Worm (Caenorhabditis elegans): ENCODE measurements around the gene F42D1.4.
A peak's percentile ranks its signal among the peaks of the same experiment; 100 is the strongest.

F42D1.4 gene

DNA sequence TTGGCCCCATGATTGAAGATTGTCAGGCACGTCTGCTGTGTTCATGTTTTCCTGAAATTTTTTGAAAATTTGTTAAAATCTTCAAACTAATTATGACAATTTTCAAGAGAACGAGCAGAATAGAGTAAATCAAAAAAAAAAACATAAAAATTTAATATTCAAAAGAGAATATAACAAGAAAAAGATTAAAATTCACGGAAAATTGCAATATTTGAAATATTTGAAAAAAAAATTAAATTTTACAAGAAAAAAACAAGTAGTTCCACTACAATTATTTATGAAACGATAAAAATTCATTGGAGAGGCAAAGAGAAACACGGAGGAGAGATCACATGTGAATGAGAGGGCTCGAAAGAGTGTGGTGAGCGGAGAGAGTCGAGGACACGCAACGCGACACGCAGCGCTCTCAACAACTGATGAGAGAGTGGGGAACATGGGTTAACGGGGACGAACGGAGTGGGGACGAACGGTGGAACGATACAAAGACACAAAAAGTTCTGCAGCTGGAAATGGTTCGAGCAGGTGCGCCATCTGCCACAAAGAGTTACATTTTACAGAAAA lies 17.5 kb downstream of the F42D1.4 start, which contains the start of gene mbk-1 (continued):
- peak; percentile 43 for TF ChIP-seq unc-86 (tag; optimal IDR thresholded peaks at IDR 0.05)
- TF ChIP-seq sptf-1 (tag; optimal IDR thresholded peaks at IDR 0.05) = no peak
- no peak for TF ChIP-seq isw-1 (GFP tag; IDR thresholded peaks at IDR 0.05)
- TF ChIP-seq lin-35 (GFP tag; optimal IDR thresholded peaks at IDR 0.05) = peak; percentile 16 to 69
- TF ChIP-seq vab-15 (tag; optimal IDR thresholded peaks at IDR 0.05) = no peak
- TF ChIP-seq ces-1 (GFP tag; optimal IDR thresholded peaks at IDR 0.05) = no peak
- TF ChIP-seq efl-3 (GFP tag; optimal IDR thresholded peaks at IDR 0.05) = no peak
- TF ChIP-seq fos-1 (tag; optimal IDR thresholded peaks at IDR 0.05) = no peak
- peak; percentile 53 for TF ChIP-seq skn-1 (tag; optimal IDR thresholded peaks at IDR 0.05)
- TF ChIP-seq lir-3 (tag; optimal IDR thresholded peaks at IDR 0.05; ENCODE audit: poor library complexity) = no peak
- peak; percentile 85 for TF ChIP-seq nhr-71 (tag; optimal IDR thresholded peaks at IDR 0.05)
- no peak for TF ChIP-seq lin-15B (tag; optimal IDR thresholded peaks at IDR 0.05)
- TF ChIP-seq pqm-1 (tag; optimal IDR thresholded peaks at IDR 0.05) = no peak
- no peak for TF ChIP-seq sup-37 (GFP tag; optimal IDR thresholded peaks at IDR 0.05)
- TF ChIP-seq unc-98 (GFP tag; IDR thresholded peaks at IDR 0.05) = no peak
- no peak for TF ChIP-seq lin-13 (GFP tag; optimal IDR thresholded peaks at IDR 0.05)
- peak in 2 of 6 experiments; percentile 5 to 13 for TF ChIP-seq elt-3 (tag; optimal IDR thresholded peaks at IDR 0.05)
- TF ChIP-seq fkh-10 (GFP tag; optimal IDR thresholded peaks at IDR 0.05) = no peak
- peak; percentile 76 for TF ChIP-seq swsn-7 (tag; optimal IDR thresholded peaks at IDR 0.05)
- TF ChIP-seq ama-1 (optimal IDR thresholded peaks at IDR 0.05) = no peak
- no peak for TF ChIP-seq F16B12.6 (tag; optimal IDR thresholded peaks at IDR 0.05)
- TF ChIP-seq nhr-28 (tag; optimal IDR thresholded peaks at IDR 0.05) = no peak
- TF ChIP-seq pag-3 (tag; optimal IDR thresholded peaks at IDR 0.05; ENCODE audit: borderline replicate concordance, insufficient read depth) = no peak
- peak; percentile 35 for TF ChIP-seq blmp-1 (tag; optimal IDR thresholded peaks at IDR 0.05)
- no peak for TF ChIP-seq snpc-4 (tag; optimal IDR thresholded peaks at IDR 0.05)
- TF ChIP-seq grh-1 (GFP tag; IDR thresholded peaks at IDR 0.05) = peak; percentile 40
- peak; percentile 83 for TF ChIP-seq mep-1 (tag; optimal IDR thresholded peaks at IDR 0.05)
- TF ChIP-seq fkh-4 (tag; optimal IDR thresholded peaks at IDR 0.05; ENCODE audit: borderline replicate concordance) = no peak
- no peak for TF ChIP-seq Y116A8C.19 (tag; optimal IDR thresholded peaks at IDR 0.05; ENCODE audit: borderline replicate concordance)
- TF ChIP-seq nhr-11 (tag; optimal IDR thresholded peaks at IDR 0.05) = no peak
- TF ChIP-seq nhr-84 (tag; optimal IDR thresholded peaks at IDR 0.05) = no peak
- peak; percentile 60 for TF ChIP-seq tbx-2 (tag; optimal IDR thresholded peaks at IDR 0.05)

ce11 chrX:14828766-14829165 lies 21.7 kb downstream of the F42D1.4 start:
- no peak for TF ChIP-seq irx-1 (tag; optimal IDR thresholded peaks at IDR 0.05)
- no peak for TF ChIP-seq elt-3 (tag; optimal IDR thresholded peaks at IDR 0.05)
- TF ChIP-seq pag-3 (tag; optimal IDR thresholded peaks at IDR 0.05; ENCODE audit: borderline replicate concordance, insufficient read depth) = no peak
- no peak for TF ChIP-seq F16B12.6 (tag; optimal IDR thresholded peaks at IDR 0.05)
- no peak for TF ChIP-seq C04F5.9 (tag; optimal IDR thresholded peaks at IDR 0.05)
- no peak for TF ChIP-seq elt-2 (tag; optimal IDR thresholded peaks at IDR 0.05)
- TF ChIP-seq blmp-1 (tag; optimal IDR thresholded peaks at IDR 0.05) = no peak
- TF ChIP-seq nhr-19 (GFP tag; conservative IDR thresholded peaks at IDR 0.05) = no peak
- TF ChIP-seq ceh-63 (GFP tag; optimal IDR thresholded peaks at IDR 0.05) = no peak
- no peak for TF ChIP-seq hlh-4 (tag; optimal IDR thresholded peaks at IDR 0.05)

DNA sequence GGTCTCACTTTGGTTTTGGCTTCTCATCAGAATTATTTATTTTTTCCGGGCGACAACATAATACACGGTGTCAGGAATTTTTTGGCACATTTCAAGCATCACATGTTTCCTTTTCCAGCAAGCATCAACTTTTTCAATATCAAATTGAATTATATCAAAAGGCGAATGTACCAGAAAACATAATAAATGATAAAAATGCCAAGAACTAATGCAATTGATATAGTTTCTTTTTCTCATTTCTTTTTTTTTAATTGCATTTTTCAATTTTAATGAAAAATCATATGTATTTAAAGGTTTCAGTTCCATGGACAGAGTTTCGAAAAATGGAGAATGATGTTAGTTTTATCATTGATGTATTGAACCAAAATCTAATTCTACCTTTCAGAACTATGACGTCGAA lies 24.5 kb downstream of the F42D1.4 start, which contains the start of gene dpf-2:
TSS of gene dpf-2 (plus strand) at position 301 of the 400 bp plus-strand sequence.
- peak; percentile 13 for TF ChIP-seq egl-13 (tag; optimal IDR thresholded peaks at IDR 0.05)
- TF ChIP-seq mep-1 (tag; optimal IDR thresholded peaks at IDR 0.05) = no peak
